Fruit fly (Drosophila melanogaster) whole organism, embryonic: Measurements from ENCODE around the gene His3.3A.
A peak's percentile ranks its signal among the peaks of the same experiment; 100 is the strongest.

Source experiments
- Aef1 ChIP-seq: fragments of 200-800 bp; sonication (Bioruptor generic); IDR thresholded peaks from 3 replicates; pipeline ENCODE4 v1.3.6; 2022; ENCODE audit warnings: missing biosample characterization, missing genetic modification characterization
- Antp ChIP-seq: fragments of 200-800 bp; sonication (Bioruptor generic); optimal IDR thresholded peaks from 3 replicates; lab custom pipeline; 2016; ENCODE audit warnings: missing biosample characterization, missing genetic modification characterization
- Atf6 ChIP-seq: fragments of 200-800 bp; sonication (Bioruptor generic); IDR thresholded peaks from 2 replicates; pipeline ENCODE4 v1.3.6; 2022; ENCODE audit warnings: missing biosample characterization, missing genetic modification characterization
- CG10267 ChIP-seq: fragments of 200-800 bp; sonication (Bioruptor generic); optimal IDR thresholded peaks from 2 replicates; lab custom pipeline; 2018; ENCODE audit warnings: missing biosample characterization, mild to moderate bottlenecking, missing genetic modification characterization, moderate library complexity
- CG16815 ChIP-seq: fragments of 200-800 bp; sonication (Bioruptor generic); optimal IDR thresholded peaks from 3 replicates; lab custom pipeline; 2017; ENCODE audit warnings: missing biosample characterization, mild to moderate bottlenecking, missing genetic modification characterization
- CG17829 ChIP-seq: fragments of 200-800 bp; optimal IDR thresholded peaks from 2 replicates; lab custom pipeline; 2019; ENCODE audit warnings: missing biosample characterization, mild to moderate bottlenecking, missing genetic modification characterization, moderate library complexity
- CG17912 ChIP-seq: fragments of 200-800 bp; sonication (Bioruptor generic); optimal IDR thresholded peaks from 2 replicates; lab custom pipeline; 2018; ENCODE audit warnings: missing biosample characterization, mild to moderate bottlenecking, missing genetic modification characterization
- CG30020 ChIP-seq: fragments of 200-800 bp; optimal IDR thresholded peaks from 2 replicates; lab custom pipeline; 2019; ENCODE audit warnings: missing biosample characterization, mild to moderate bottlenecking, missing genetic modification characterization, moderate library complexity
- CG30403 ChIP-seq: fragments of 200-800 bp; sonication (Bioruptor generic); optimal IDR thresholded peaks from 3 replicates; lab custom pipeline; 2016; ENCODE audit warnings: missing biosample characterization, missing genetic modification characterization
- CG4282 ChIP-seq: fragments of 200-800 bp; sonication (Bioruptor generic); optimal IDR thresholded peaks from 2 replicates; lab custom pipeline; 2016; ENCODE audit warnings: missing biosample characterization, missing genetic modification characterization
- CG4820 ChIP-seq: fragments of 200-800 bp; sonication (Bioruptor generic); optimal IDR thresholded peaks from 3 replicates; lab custom pipeline; 2016; ENCODE audit warnings: missing biosample characterization, missing genetic modification characterization
- CG4854 ChIP-seq: fragments of 200-800 bp; sonication (Bioruptor generic); optimal IDR thresholded peaks from 2 replicates; lab custom pipeline; 2016; ENCODE audit warnings: missing biosample characterization, missing genetic modification characterization, inconsistent platforms
- CG6689 ChIP-seq: fragments of 200-800 bp; sonication (Bioruptor generic); IDR thresholded peaks from 2 replicates; pipeline ENCODE4 v1.3.6; 2022; ENCODE audit warnings: missing biosample characterization, missing genetic modification characterization
- CG6765 ChIP-seq: fragments of 200-800 bp; sonication (Bioruptor generic); optimal IDR thresholded peaks from 3 replicates; lab custom pipeline; 2017; ENCODE audit warnings: missing biosample characterization, mild to moderate bottlenecking, missing genetic modification characterization
- CG7839 ChIP-seq: fragments of 200-800 bp; sonication (Bioruptor generic); optimal IDR thresholded peaks from 3 replicates; lab custom pipeline; 2018; ENCODE audit warnings: missing biosample characterization, mild to moderate bottlenecking, missing genetic modification characterization, moderate library complexity
- CG8281 ChIP-seq: fragments of 200-800 bp; sonication (Bioruptor generic); optimal IDR thresholded peaks from 2 replicates; lab custom pipeline; 2018; ENCODE audit warnings: missing biosample characterization, mild to moderate bottlenecking, missing genetic modification characterization, moderate library complexity
- CG9932 ChIP-seq: fragments of 200-800 bp; sonication (Bioruptor generic); IDR thresholded peaks from 2 replicates; pipeline ENCODE4 v1.3.6; 2022; ENCODE audit warnings: missing biosample characterization, missing genetic modification characterization
- Chrac-16 ChIP-seq: fragments of 200-800 bp; sonication (Bioruptor generic); optimal IDR thresholded peaks from 3 replicates; lab custom pipeline; 2016; ENCODE audit warnings: missing biosample characterization, missing genetic modification characterization
- CoRest ChIP-seq: fragments of 200-800 bp; sonication (Bioruptor generic); optimal IDR thresholded peaks from 3 replicates; lab custom pipeline; 2018; ENCODE audit warnings: missing biosample characterization, mild to moderate bottlenecking, missing genetic modification characterization, moderate library complexity
- D19A ChIP-seq: fragments of 200-800 bp; optimal IDR thresholded peaks from 3 replicates; lab custom pipeline; 2019; ENCODE audit warnings: missing biosample characterization, mild to moderate bottlenecking, missing genetic modification characterization, moderate library complexity
- Dad ChIP-seq: fragments of 200-800 bp; sonication (Bioruptor generic); optimal IDR thresholded peaks from 3 replicates; lab custom pipeline; 2016; ENCODE audit warnings: missing biosample characterization, missing genetic modification characterization
- H2.0 ChIP-seq: fragments of 200-800 bp; sonication (Bioruptor generic); IDR thresholded peaks from 2 replicates; pipeline ENCODE4 v1.3.6; 2022; ENCODE audit warnings: missing biosample characterization, missing genetic modification characterization
- Hr3 ChIP-seq: fragments of 200-800 bp; sonication (Bioruptor generic); optimal IDR thresholded peaks from 3 replicates; lab custom pipeline; 2016; ENCODE audit warnings: missing biosample characterization, missing genetic modification characterization
- Hr78 ChIP-seq, 2 experiments: fragments of 200-800 bp in 1 of 2; fragments of >200 bp in 1 of 2; sonication (Bioruptor generic) in 1 of 2; optimal IDR thresholded peaks; 2 replicates each; lab custom pipeline; 2017 to 2019; ENCODE audit warnings: missing biosample characterization in 2 of 2, missing genetic modification characterization in 2 of 2, mild to moderate bottlenecking in 1 of 2, moderate library complexity in 1 of 2
- Med ChIP-seq: fragments of 200-800 bp; sonication (Bioruptor generic); peaks from one replicate; lab custom pipeline; 2016; ENCODE audit warnings: missing biosample characterization, missing genetic modification characterization, mild to moderate bottlenecking, inconsistent platforms, moderate library complexity
- Meics ChIP-seq: fragments of 200-800 bp; sonication (Bioruptor generic); optimal IDR thresholded peaks from 2 replicates; lab custom pipeline; 2017; ENCODE audit warnings: missing biosample characterization, mild to moderate bottlenecking, missing genetic modification characterization
- NC2α ChIP-seq: fragments of 200-800 bp; sonication (Bioruptor generic); optimal IDR thresholded peaks from 2 replicates; lab custom pipeline; 2016; ENCODE audit warnings: missing biosample characterization, missing genetic modification characterization
- Sin3A ChIP-seq: fragments of >200 bp; optimal IDR thresholded peaks from 2 replicates; lab custom pipeline; 2018
- Sox100B ChIP-seq: fragments of 200-800 bp; sonication (Bioruptor generic); optimal IDR thresholded peaks from 3 replicates; lab custom pipeline; 2018; ENCODE audit warnings: missing biosample characterization, mild to moderate bottlenecking, missing genetic modification characterization
- Spps ChIP-seq: fragments of 200-800 bp; sonication (Bioruptor generic); optimal IDR thresholded peaks from 2 replicates; lab custom pipeline; 2018; ENCODE audit warnings: missing biosample characterization, mild to moderate bottlenecking, missing genetic modification characterization
- ab ChIP-seq: fragments of 200-800 bp; sonication (Bioruptor generic); optimal IDR thresholded peaks from 2 replicates; lab custom pipeline; 2016; ENCODE audit warnings: missing biosample characterization, missing genetic modification characterization
- bbx ChIP-seq: fragments of 200-800 bp; sonication (Bioruptor generic); IDR thresholded peaks from 2 replicates; pipeline ENCODE4 v1.3.6; 2022; ENCODE audit warnings: missing biosample characterization, missing genetic modification characterization; ENCODE audit not compliant: partially characterized antibody
- cad ChIP-seq: fragments of >200 bp; optimal IDR thresholded peaks from 2 replicates; lab custom pipeline; 2017; ENCODE audit warnings: missing biosample characterization, missing genetic modification characterization
- cas ChIP-seq: fragments of 200-800 bp; sonication (Bioruptor generic); IDR thresholded peaks from 2 replicates; pipeline ENCODE4 v1.3.6; 2022; ENCODE audit warnings: missing biosample characterization, missing genetic modification characterization
- chn ChIP-seq: fragments of 200-800 bp; sonication (Bioruptor generic); optimal IDR thresholded peaks from 2 replicates; lab custom pipeline; 2016; ENCODE audit warnings: missing biosample characterization, missing genetic modification characterization
- cwo ChIP-seq: fragments of 200-800 bp; sonication (Bioruptor generic); optimal IDR thresholded peaks from 3 replicates; lab custom pipeline; 2017; ENCODE audit warnings: missing biosample characterization, missing genetic modification characterization, mild to moderate bottlenecking, moderate library complexity, missing genetic modification reagents
- dysf ChIP-seq: fragments of 200-800 bp; sonication (Bioruptor generic); IDR thresholded peaks from 3 replicates; pipeline ENCODE4 v1.3.6; 2022; ENCODE audit warnings: missing biosample characterization, missing genetic modification characterization
- fd64A ChIP-seq: fragments of 200-800 bp; sonication (Bioruptor generic); optimal IDR thresholded peaks from 3 replicates; lab custom pipeline; 2018; ENCODE audit warnings: missing biosample characterization, mild to moderate bottlenecking, missing genetic modification characterization
- fru ChIP-seq: fragments of >200 bp; optimal IDR thresholded peaks from 2 replicates; lab custom pipeline; 2017
- grn ChIP-seq: fragments of 200-800 bp; sonication (Bioruptor generic); optimal IDR thresholded peaks from 3 replicates; lab custom pipeline; 2017; ENCODE audit warnings: missing biosample characterization, missing genetic modification characterization
- jigr1 ChIP-seq: fragments of 200-800 bp; sonication (Bioruptor generic); IDR thresholded peaks from 3 replicates; pipeline ENCODE4 v1.3.6; 2022; ENCODE audit warnings: missing biosample characterization, missing genetic modification characterization
- ken ChIP-seq: fragments of 200-800 bp; sonication (Bioruptor generic); IDR thresholded peaks from 3 replicates; pipeline ENCODE4 v1.3.6; 2022; ENCODE audit warnings: missing biosample characterization, missing genetic modification characterization
- nerfin-1 ChIP-seq: fragments of 200-800 bp; sonication (Bioruptor generic); optimal IDR thresholded peaks from 3 replicates; lab custom pipeline; 2019; ENCODE audit warnings: missing biosample characterization, mild to moderate bottlenecking, missing genetic modification characterization, moderate library complexity
- org-1 ChIP-seq: fragments of 200-800 bp; sonication (Bioruptor generic); optimal IDR thresholded peaks from 2 replicates; lab custom pipeline; 2017; ENCODE audit warnings: missing biosample characterization, missing genetic modification characterization
- phol ChIP-seq: fragments of 200-800 bp; sonication (Bioruptor generic); optimal IDR thresholded peaks from 3 replicates; lab custom pipeline; 2018; ENCODE audit warnings: missing biosample characterization, mild to moderate bottlenecking, missing genetic modification characterization, moderate library complexity
- pnt ChIP-seq: fragments of 200-800 bp; sonication (Bioruptor generic); optimal IDR thresholded peaks from 3 replicates; lab custom pipeline; 2016; ENCODE audit warnings: missing biosample characterization, missing genetic modification characterization
- pros ChIP-seq: fragments of 200-800 bp; sonication (Bioruptor generic); optimal IDR thresholded peaks from 3 replicates; lab custom pipeline; 2019; ENCODE audit warnings: missing biosample characterization, mild to moderate bottlenecking, missing genetic modification characterization, moderate library complexity
- run ChIP-seq: fragments of 200-800 bp; sonication (Bioruptor generic); optimal IDR thresholded peaks from 3 replicates; lab custom pipeline; 2018; ENCODE audit warnings: missing biosample characterization, mild to moderate bottlenecking, missing genetic modification characterization
- sim ChIP-seq: fragments of 200-800 bp; sonication (Bioruptor generic); IDR thresholded peaks from 2 replicates; pipeline ENCODE4 v1.3.6; 2022; ENCODE audit warnings: missing biosample characterization, missing genetic modification characterization
- sisA ChIP-seq: fragments of 200-800 bp; sonication (Bioruptor generic); IDR thresholded peaks from 2 replicates; pipeline ENCODE4 v1.3.6; 2022; ENCODE audit warnings: missing biosample characterization, missing genetic modification characterization
- sna ChIP-seq: fragments of 200-800 bp; sonication (Bioruptor generic); IDR thresholded peaks from 2 replicates; pipeline ENCODE4 v1.3.6; 2022; ENCODE audit warnings: missing biosample characterization, missing genetic modification characterization; ENCODE audit not compliant: partially characterized antibody
- sug ChIP-seq: fragments of 200-800 bp; optimal IDR thresholded peaks from 2 replicates; lab custom pipeline; 2019; ENCODE audit warnings: missing biosample characterization, mild to moderate bottlenecking, missing genetic modification characterization, moderate library complexity
- tio ChIP-seq: fragments of 200-800 bp; sonication (Bioruptor generic); optimal IDR thresholded peaks from 2 replicates; lab custom pipeline; 2017; ENCODE audit warnings: missing biosample characterization, missing genetic modification characterization, inconsistent platforms

The His3.3A gene

DNA sequence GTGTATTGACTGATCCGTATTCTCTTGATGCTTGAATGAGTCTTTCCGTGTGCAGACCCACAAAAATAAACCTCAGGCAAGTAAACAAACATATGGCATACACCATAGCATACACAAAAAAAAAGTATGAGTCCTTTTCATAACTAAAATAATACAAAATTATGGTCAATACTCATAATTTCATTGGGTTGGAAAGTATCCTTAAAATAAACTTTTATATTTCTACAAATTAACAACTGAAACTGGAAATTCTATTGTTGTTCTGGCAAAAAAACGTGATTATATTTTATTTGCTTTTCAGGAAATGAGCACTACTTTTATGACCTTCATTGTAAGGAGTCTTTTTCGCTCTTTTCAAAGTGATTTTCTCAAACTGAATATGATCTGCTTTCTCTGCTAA, 12.8 kb upstream of the His3.3A start (continued):
- no peak for TF ChIP-seq fru (lab: Kevin White, UChicago)
- no peak for TF ChIP-seq Med (GFP tag; lab: Kevin White, UChicago)
- TF ChIP-seq dysf (GFP tag; lab: Robert Waterston, UW), result no peak
- TF ChIP-seq sna (GFP tag; lab: Robert Waterston, UW), result no peak
- TF ChIP-seq cwo (GFP tag; lab: Kevin White, UChicago), result no peak
- TF ChIP-seq pnt (GFP tag; lab: Kevin White, UChicago), result no peak
- TF ChIP-seq org-1 (GFP tag; lab: Kevin White, UChicago), result no peak
- TF ChIP-seq Atf6 (GFP tag; lab: Robert Waterston, UW), result no peak
- no peak for TF ChIP-seq sim (GFP tag; lab: Robert Waterston, UW)
- TF ChIP-seq CG7839, result peak; percentile 43
- no peak for TF ChIP-seq jigr1 (GFP tag; lab: Robert Waterston, UW)
- TF ChIP-seq pros (GFP tag; lab: Kevin White, UChicago), result no peak
- TF ChIP-seq CG16815 (GFP tag; lab: Kevin White, UChicago), result peak; percentile 5
- no peak for TF ChIP-seq Hr78 (GFP tag; optimal IDR thresholded peaks at IDR 0.05; lab: Kevin White, UChicago)
- no peak for TF ChIP-seq CG17912
- peak; percentile 32; the same call in 1 of the 3 replicates for TF ChIP-seq ken
- TF ChIP-seq CG4282, result no peak
- no peak for TF ChIP-seq Meics (GFP tag; lab: Kevin White, UChicago)
- TF ChIP-seq CG6765, result no peak
- no peak for TF ChIP-seq NC2α (GFP tag; lab: Kevin White, UChicago)
- TF ChIP-seq Hr3 (GFP tag; lab: Kevin White, UChicago), result no peak
- no peak for TF ChIP-seq tio (GFP tag; lab: Kevin White, UChicago)
- no peak for TF ChIP-seq cas (GFP tag; lab: Robert Waterston, UW)
- TF ChIP-seq CG4820 (GFP tag; lab: Kevin White, UChicago), result no peak
- TF ChIP-seq cad (GFP tag; lab: Kevin White, UChicago), result no peak
- no peak for TF ChIP-seq Aef1 (GFP tag; lab: Robert Waterston, UW)
- TF ChIP-seq H2.0 (GFP tag; lab: Robert Waterston, UW), result no peak
- TF ChIP-seq CG30020 (tag; lab: Kevin White, UChicago), result no peak
- TF ChIP-seq nerfin-1 (tag; lab: Kevin White, UChicago), result peak; percentile 25
- TF ChIP-seq CG10267, result peak; percentile 36
- no peak for TF ChIP-seq bbx (GFP tag; lab: Robert Waterston, UW)
- 0 out of 2 replicates have a peak, but pooled peaks have one; percentile 32 for TF ChIP-seq CG6689
- no peak for TF ChIP-seq Sox100B
- TF ChIP-seq CoRest (tag; lab: Kevin White, UChicago), result peak; percentile 54
- TF ChIP-seq D19A (tag; lab: Kevin White, UChicago), result peak; percentile 47
- TF ChIP-seq phol (tag; lab: Kevin White, UChicago), result peak; percentile 57
- no peak for TF ChIP-seq Dad (GFP tag; lab: Kevin White, UChicago)
- TF ChIP-seq CG30403, result peak; percentile 4
- TF ChIP-seq CG17829 (tag; lab: Kevin White, UChicago), result peak; percentile 30
- TF ChIP-seq Spps (tag; lab: Kevin White, UChicago), result no peak
- no peak for TF ChIP-seq run
- no peak for TF ChIP-seq ab
- no peak for TF ChIP-seq Sin3A
- no peak for TF ChIP-seq sisA (GFP tag; lab: Robert Waterston, UW)
- no peak for TF ChIP-seq CG9932
- TF ChIP-seq sug, result no peak
- TF ChIP-seq chn, result no peak
- no peak for TF ChIP-seq Chrac-16 (GFP tag; lab: Kevin White, UChicago)
- TF ChIP-seq Antp (GFP tag; lab: Kevin White, UChicago), result no peak
- TF ChIP-seq fd64A (GFP tag; lab: Kevin White, UChicago), result no peak
- no peak for TF ChIP-seq grn (GFP tag; lab: Kevin White, UChicago)
- TF ChIP-seq CG4854, result no peak
- TF ChIP-seq CG8281 (tag; lab: Kevin White, UChicago), result no peak
